Worm (Caenorhabditis elegans) whole organism, early embryonic: Measurements from ENCODE around the gene kxd-1.

Experiments
- ama-1 ChIP-seq: fragments of 150-350 bp; optimal IDR thresholded peaks from 2 replicates; lab custom pipeline; 2014
- ceh-13 ChIP-seq: fragments of 200-800 bp; sonication (Bioruptor generic); optimal IDR thresholded peaks from 2 replicates; lab custom pipeline; 2018; ENCODE audit warnings: mild to moderate bottlenecking, missing genetic modification characterization, missing compliant biosample characterization
- flt-1 ChIP-seq: fragments of 200-800 bp; sonication (Bioruptor generic); IDR thresholded peaks from 2 replicates; pipeline ENCODE4 v1.3.6; 2022; ENCODE audit warnings: missing genetic modification characterization, missing compliant biosample characterization
- hmg-4 ChIP-seq: fragments of 200-800 bp; sonication (Bioruptor generic); optimal IDR thresholded peaks from 2 replicates; lab custom pipeline; 2018; ENCODE audit warnings: mild to moderate bottlenecking, missing genetic modification characterization, missing compliant biosample characterization
- hnd-1 ChIP-seq: sonication (generic microtip); optimal IDR thresholded peaks from 2 replicates; lab custom pipeline; 2016; ENCODE audit warnings: missing genetic modification characterization, missing compliant biosample characterization
- pes-1 ChIP-seq: fragments of 200-800 bp; sonication (Bioruptor generic); IDR thresholded peaks from 2 replicates; pipeline ENCODE4 v1.3.6; 2022; ENCODE audit warnings: missing genetic modification reagents, missing genetic modification characterization, missing compliant biosample characterization
- tbx-37 ChIP-seq: fragments of 200-800 bp; sonication (Bioruptor generic); conservative IDR thresholded peaks from 2 replicates; pipeline ENCODE4 v1.3.6; 2022; ENCODE audit warnings: missing genetic modification reagents, missing genetic modification characterization, missing compliant biosample characterization

- TF ChIP-seq ama-1 (lab: Kevin White, UChicago) (no peak), tbx-37 (GFP tag; lab: Robert Waterston, UW) (no peak), hmg-4 (GFP tag; lab: Kevin White, UChicago) (no peak), hnd-1 (no peak), pes-1 (GFP tag; lab: Robert Waterston, UW) (no peak), flt-1 (no peak), ceh-13 (no peak)
Measured at ce11 chrV:7186599-7186998, 34.7 kb upstream of the kxd-1 start.
